Fruit fly (Drosophila melanogaster): ENCODE measurements around the gene Mst87F.

The Mst87F gene

DNA sequence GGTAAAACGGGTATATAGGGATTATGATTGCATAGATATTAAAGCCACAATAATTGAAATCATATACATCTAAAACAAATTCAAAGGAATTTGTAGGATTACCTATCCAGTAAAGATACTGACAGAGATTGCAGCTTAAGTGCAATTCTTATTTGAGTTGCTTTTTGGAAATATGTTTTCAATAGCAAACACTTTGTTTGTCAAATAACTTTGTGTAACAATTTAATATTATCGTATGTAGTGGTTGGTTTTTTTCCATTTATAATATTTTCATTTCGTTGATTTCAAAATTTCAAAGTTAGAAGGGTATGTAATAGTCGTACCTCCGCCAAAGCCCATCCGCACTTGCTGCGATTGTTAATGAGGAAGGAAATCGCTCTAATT is 21.1 kb downstream of the Mst87F start:
- peak in 1 of 2 experiments; percentile 2 for TF ChIP-seq foxo (GFP tag; optimal IDR thresholded peaks at IDR 0.05)
- TF ChIP-seq Abd-B (GFP tag; optimal IDR thresholded peaks at IDR 0.05), result no peak
- TF ChIP-seq CrebA (GFP tag; optimal IDR thresholded peaks at IDR 0.05; ENCODE audit: borderline replicate concordance), result no peak
- no peak for TF ChIP-seq Dfd (GFP tag; optimal IDR thresholded peaks at IDR 0.05)
- TF ChIP-seq usp (GFP tag; optimal IDR thresholded peaks at IDR 0.05), result no peak
- TF ChIP-seq woc (GFP tag; optimal IDR thresholded peaks at IDR 0.05), result no peak
- peak; percentile 13 for TF ChIP-seq fru (GFP tag; optimal IDR thresholded peaks at IDR 0.05)
- no peak for TF ChIP-seq ey (GFP tag; optimal IDR thresholded peaks at IDR 0.05)
- TF ChIP-seq Rel (GFP tag; optimal IDR thresholded peaks at IDR 0.05), result no peak
- no peak for TF ChIP-seq Rel (tag; optimal IDR thresholded peaks at IDR 0.05)
- TF ChIP-seq HLH106 (tag; optimal IDR thresholded peaks at IDR 0.05), result no peak
- no peak for TF ChIP-seq CG9705 (GFP tag; optimal IDR thresholded peaks at IDR 0.05)

DNA sequence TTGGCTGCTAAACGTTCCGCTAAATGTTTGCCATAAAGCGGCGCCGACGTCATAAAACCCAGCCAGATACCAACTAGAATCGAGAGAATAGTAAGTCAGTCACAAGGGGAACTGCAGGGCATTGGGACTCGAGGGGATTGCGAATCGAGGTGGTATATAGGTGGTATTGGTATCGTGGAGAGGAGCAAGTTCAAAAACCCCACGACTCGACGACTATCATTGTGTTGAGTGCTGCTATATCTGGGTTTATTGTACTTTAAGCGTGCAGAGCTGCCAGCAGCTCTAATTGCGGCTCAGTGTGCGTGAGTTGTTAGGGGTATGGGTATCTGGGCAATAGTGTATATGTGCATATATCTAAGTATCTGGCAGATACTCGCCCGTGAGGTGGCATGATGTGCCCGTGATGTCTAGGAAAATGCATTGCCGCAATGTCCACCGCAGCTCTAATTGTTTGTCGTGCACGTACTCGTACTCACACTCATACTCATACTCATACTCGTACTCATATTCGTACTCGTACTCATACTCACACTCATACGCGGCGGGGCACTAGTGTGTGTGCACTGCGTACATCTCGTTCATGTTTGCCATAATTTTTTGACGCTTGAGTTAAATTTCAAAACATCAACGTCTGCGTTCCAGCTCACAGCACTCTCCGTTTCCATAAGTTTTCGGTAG is 21.6 kb downstream of the Mst87F start:
- no peak for TF ChIP-seq jim (GFP tag; optimal IDR thresholded peaks at IDR 0.05)
- TF ChIP-seq Rel (GFP tag; optimal IDR thresholded peaks at IDR 0.05), result no peak
- no peak for TF ChIP-seq Rel (tag; optimal IDR thresholded peaks at IDR 0.05)
- no peak for TF ChIP-seq fru (GFP tag; optimal IDR thresholded peaks at IDR 0.05)
- TF ChIP-seq Mio (GFP tag; optimal IDR thresholded peaks at IDR 0.05), result no peak
- TF ChIP-seq woc (GFP tag; optimal IDR thresholded peaks at IDR 0.05), result no peak

DNA sequence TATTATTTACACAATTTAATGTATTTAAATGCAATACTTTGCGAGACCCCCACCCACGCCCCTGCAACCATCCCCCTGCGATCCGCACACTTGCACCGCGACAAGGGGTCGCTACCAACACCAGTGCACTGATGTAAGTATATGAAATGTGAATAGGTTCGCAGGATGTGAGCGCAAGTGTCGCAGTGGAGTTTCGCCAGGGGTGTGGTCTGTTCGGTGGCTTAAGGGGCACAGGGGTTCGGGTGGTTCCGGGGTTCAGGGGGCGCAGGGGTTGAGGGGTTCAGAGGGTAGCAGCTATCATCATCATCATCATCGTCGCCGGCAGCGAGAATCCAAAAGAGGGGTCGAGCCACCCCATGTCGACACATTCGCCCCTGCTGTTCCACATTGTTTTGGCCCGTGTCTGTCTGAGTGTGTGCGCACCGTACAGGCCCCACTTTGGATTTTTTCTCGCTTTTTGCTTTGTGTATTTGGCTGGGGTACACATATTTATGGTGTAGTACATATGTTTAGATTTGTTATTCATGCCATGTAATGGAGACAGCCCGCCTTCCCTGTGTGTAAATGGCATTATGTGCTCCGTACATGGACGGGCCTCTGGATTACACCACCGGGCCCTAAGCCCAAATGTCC is 22.7 kb downstream of the Mst87F start:
- TF ChIP-seq tai (GFP tag; optimal IDR thresholded peaks at IDR 0.05), result no peak
- no peak for TF ChIP-seq Hnf4 (GFP tag; optimal IDR thresholded peaks at IDR 0.05)
- TF ChIP-seq sage (GFP tag; optimal IDR thresholded peaks at IDR 0.05), result no peak
- TF ChIP-seq sv (GFP tag; optimal IDR thresholded peaks at IDR 0.05), result no peak
- TF ChIP-seq brk (GFP tag; optimal IDR thresholded peaks at IDR 0.05), result no peak

DNA sequence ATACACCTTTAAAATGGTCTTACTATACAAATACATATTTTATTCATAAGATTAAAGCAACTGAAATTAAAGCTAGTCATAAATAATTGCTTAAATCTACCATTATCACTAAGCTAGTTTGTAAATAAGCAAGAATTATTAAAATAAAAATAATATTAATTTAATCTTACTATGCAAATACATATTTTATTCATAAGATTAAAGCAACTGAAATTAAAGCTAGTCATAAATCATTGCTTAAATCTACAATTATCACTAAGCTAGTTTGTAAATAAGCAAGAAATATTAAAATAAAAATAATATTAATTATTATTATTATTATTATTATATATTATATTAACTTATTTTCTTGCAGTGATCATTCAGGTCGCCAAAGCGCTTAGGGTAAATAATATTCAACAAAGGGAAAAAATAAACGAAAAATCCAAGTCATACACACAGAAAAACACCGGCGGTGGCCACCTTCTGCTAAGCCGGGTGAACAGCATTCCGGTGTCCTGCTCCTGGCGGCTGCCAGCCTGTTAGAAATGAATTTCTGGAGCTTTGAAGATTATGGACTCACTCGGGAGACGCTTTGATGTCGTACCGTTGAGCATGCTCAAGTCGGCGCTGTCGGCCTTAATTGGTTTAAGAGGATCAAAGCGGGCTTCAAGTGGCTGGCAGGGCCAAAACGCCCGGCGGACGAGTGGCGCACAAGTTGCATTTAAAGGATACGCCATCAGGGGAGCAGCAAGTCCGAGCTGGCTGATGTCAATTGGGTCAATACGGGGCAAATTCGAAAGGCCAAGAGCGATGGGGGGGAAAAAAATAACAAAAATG is 23.7 kb downstream of the Mst87F start:
- TF ChIP-seq HLH106 (tag; optimal IDR thresholded peaks at IDR 0.05) (peak; percentile 35), CG32264 (GFP tag; optimal IDR thresholded peaks at IDR 0.05) (no peak), dsf (GFP tag; optimal IDR thresholded peaks at IDR 0.05; ENCODE audit: borderline replicate concordance) (no peak), OdsH (GFP tag; optimal IDR thresholded peaks at IDR 0.05) (peak; percentile 7), CrebA (GFP tag; optimal IDR thresholded peaks at IDR 0.05; ENCODE audit: borderline replicate concordance) (no peak), jim (GFP tag; optimal IDR thresholded peaks at IDR 0.05) (no peak), foxo (GFP tag; optimal IDR thresholded peaks at IDR 0.05) (peak in 1 of 2 experiments; percentile 29), pan (optimal IDR thresholded peaks at IDR 0.05) (no peak), Vsx2 (GFP tag; optimal IDR thresholded peaks at IDR 0.05; ENCODE audit: partially characterized antibody) (no peak), Abd-B (GFP tag; optimal IDR thresholded peaks at IDR 0.05) (no peak), br (GFP tag; optimal IDR thresholded peaks at IDR 0.05) (no peak), brk (GFP tag; optimal IDR thresholded peaks at IDR 0.05) (no peak), h (GFP tag; optimal IDR thresholded peaks at IDR 0.05) (peak; percentile 2), psq (GFP tag; optimal IDR thresholded peaks at IDR 0.05) (peak; percentile 0), sv (GFP tag; optimal IDR thresholded peaks at IDR 0.05) (no peak), Dfd (GFP tag; optimal IDR thresholded peaks at IDR 0.05) (no peak), fru (GFP tag; optimal IDR thresholded peaks at IDR 0.05) (peak; percentile 3), ey (GFP tag; optimal IDR thresholded peaks at IDR 0.05) (no peak), N (GFP tag; optimal IDR thresholded peaks at IDR 0.05) (no peak), Hr78 (GFP tag; optimal IDR thresholded peaks at IDR 0.05) (no peak), GATAd (GFP tag; optimal IDR thresholded peaks at IDR 0.05) (no peak), Hnf4 (GFP tag; optimal IDR thresholded peaks at IDR 0.05) (no peak), Hr83 (GFP tag; optimal IDR thresholded peaks at IDR 0.05; ENCODE audit: poor library complexity, severe bottlenecking) (no peak), tai (GFP tag; optimal IDR thresholded peaks at IDR 0.05) (no peak), Dif (GFP tag; optimal IDR thresholded peaks at IDR 0.05; ENCODE audit: partially characterized antibody) (no peak), dl (GFP tag; optimal IDR thresholded peaks at IDR 0.05; ENCODE audit: insufficient read depth in 1 of 2, partially characterized antibody in 2 of 2) (no peak), woc (GFP tag; optimal IDR thresholded peaks at IDR 0.05) (no peak), Sp1 (GFP tag; optimal IDR thresholded peaks at IDR 0.05) (peak; percentile 44), Jra (GFP tag; optimal IDR thresholded peaks at IDR 0.05) (no peak)
